Fruit fly (Drosophila melanogaster) whole organism, embryonic: Measurements from ENCODE around the gene CG32036.

ENCODE experiments used
- ATbp ChIP-seq: fragments of 200-800 bp; sonication (Bioruptor generic); optimal IDR thresholded peaks from 2 replicates; lab custom pipeline; 2017; ENCODE audit warnings: missing biosample characterization, mild to moderate bottlenecking, missing genetic modification characterization, missing genetic modification reagents
- BEAF-32 ChIP-seq: fragments of 200-800 bp; sonication (Bioruptor generic); optimal IDR thresholded peaks from 3 replicates; lab custom pipeline; 2017; ENCODE audit warnings: missing biosample characterization, missing genetic modification characterization, mild to moderate bottlenecking, moderate library complexity, missing genetic modification reagents
- CG10209 ChIP-seq: fragments of 200-800 bp; sonication (Bioruptor generic); optimal IDR thresholded peaks from 3 replicates; lab custom pipeline; 2017; ENCODE audit warnings: missing biosample characterization, mild to moderate bottlenecking, missing genetic modification characterization, missing genetic modification reagents
- CG11456 ChIP-seq: fragments of 200-800 bp; sonication (Bioruptor generic); IDR thresholded peaks from 3 replicates; pipeline ENCODE4 v1.3.6; 2022; ENCODE audit warnings: missing biosample characterization, missing genetic modification characterization
- CG12744 ChIP-seq: fragments of 200-800 bp; sonication (Bioruptor generic); optimal IDR thresholded peaks from 2 replicates; lab custom pipeline; 2016; ENCODE audit warnings: missing biosample characterization, missing genetic modification characterization
- CG13287 ChIP-seq: fragments of 200-800 bp; sonication (Bioruptor generic); IDR thresholded peaks from 2 replicates; pipeline ENCODE4 v1.3.6; 2022; ENCODE audit warnings: missing biosample characterization, missing genetic modification characterization; ENCODE audit not compliant: partially characterized antibody
- CG1647 ChIP-seq: fragments of 200-800 bp; sonication (Bioruptor generic); optimal IDR thresholded peaks from 3 replicates; lab custom pipeline; 2016; ENCODE audit warnings: missing biosample characterization, missing genetic modification characterization
- CG16813 ChIP-seq: fragments of 200-800 bp; sonication (Bioruptor generic); IDR thresholded peaks from 3 replicates; pipeline ENCODE4 v1.3.6; 2022; ENCODE audit warnings: missing biosample characterization, missing genetic modification characterization; ENCODE audit not compliant: partially characterized antibody
- CG16815 ChIP-seq: fragments of 200-800 bp; sonication (Bioruptor generic); optimal IDR thresholded peaks from 3 replicates; lab custom pipeline; 2017; ENCODE audit warnings: missing biosample characterization, mild to moderate bottlenecking, missing genetic modification characterization
- CG17361 ChIP-seq: fragments of 200-800 bp; sonication (Bioruptor generic); IDR thresholded peaks from 3 replicates; pipeline ENCODE4 v1.3.6; 2022; ENCODE audit warnings: missing biosample characterization, missing genetic modification characterization
- CG1792 ChIP-seq: fragments of 200-800 bp; sonication (Bioruptor generic); optimal IDR thresholded peaks from 2 replicates; lab custom pipeline; 2016; ENCODE audit warnings: missing biosample characterization, missing genetic modification characterization
- CG18011 ChIP-seq: fragments of 200-800 bp; sonication (Bioruptor generic); optimal IDR thresholded peaks from 2 replicates; lab custom pipeline; 2017; ENCODE audit warnings: missing biosample characterization, missing genetic modification characterization, mild to moderate bottlenecking, moderate library complexity, missing genotype
- CG31388 ChIP-seq: fragments of 200-800 bp; sonication (Bioruptor generic); optimal IDR thresholded peaks from 2 replicates; lab custom pipeline; 2016; ENCODE audit warnings: missing biosample characterization, missing genetic modification characterization
- CG3163 ChIP-seq: fragments of 200-800 bp; sonication (Bioruptor generic); optimal IDR thresholded peaks from 3 replicates; lab custom pipeline; 2016; ENCODE audit warnings: missing biosample characterization, missing genetic modification characterization
- CG34376 ChIP-seq: fragments of 200-800 bp; sonication (Bioruptor generic); optimal IDR thresholded peaks from 2 replicates; lab custom pipeline; 2018; ENCODE audit warnings: missing biosample characterization, mild to moderate bottlenecking, missing genetic modification characterization
- CG7786 ChIP-seq: fragments of 200-800 bp; sonication (Bioruptor generic); optimal IDR thresholded peaks from 2 replicates; lab custom pipeline; 2016; ENCODE audit warnings: missing biosample characterization, missing genetic modification characterization
- CG7987 ChIP-seq: fragments of 200-800 bp; sonication (Bioruptor generic); optimal IDR thresholded peaks from 2 replicates; lab custom pipeline; 2018; ENCODE audit warnings: missing biosample characterization, mild to moderate bottlenecking, missing genetic modification characterization, moderate library complexity
- CG8944 ChIP-seq: fragments of 200-800 bp; sonication (Bioruptor generic); optimal IDR thresholded peaks from 3 replicates; lab custom pipeline; 2016; ENCODE audit warnings: missing biosample characterization, missing genetic modification characterization
- CHES-1-like ChIP-seq: fragments of 200-800 bp; sonication (Bioruptor generic); optimal IDR thresholded peaks from 2 replicates; lab custom pipeline; 2016; ENCODE audit warnings: missing biosample characterization, missing genetic modification characterization
- CTCF ChIP-seq: fragments of 200-800 bp; sonication (Bioruptor generic); optimal IDR thresholded peaks from 2 replicates; lab custom pipeline; 2017; ENCODE audit warnings: missing biosample characterization, mild to moderate bottlenecking, missing genetic modification characterization, moderate library complexity
- ERR ChIP-seq: fragments of 200-800 bp; sonication (Bioruptor generic); optimal IDR thresholded peaks from 2 replicates; lab custom pipeline; 2016; ENCODE audit warnings: missing biosample characterization, missing genetic modification characterization
- GATAe ChIP-seq: fragments of 200-800 bp; sonication (Bioruptor generic); conservative IDR thresholded peaks from 2 replicates; pipeline ENCODE4 v1.3.6; 2022; ENCODE audit warnings: missing biosample characterization, missing genetic modification characterization
- HmgZ ChIP-seq: fragments of 200-800 bp; sonication (Bioruptor generic); optimal IDR thresholded peaks from 2 replicates; lab custom pipeline; 2018; ENCODE audit warnings: missing biosample characterization, mild to moderate bottlenecking, missing genetic modification characterization
- Hmx ChIP-seq: fragments of 200-800 bp; sonication (Bioruptor generic); optimal IDR thresholded peaks from 2 replicates; lab custom pipeline; 2016; ENCODE audit warnings: missing biosample characterization, missing genetic modification characterization
- Nf-YC ChIP-seq: fragments of 200-800 bp; optimal IDR thresholded peaks from 3 replicates; lab custom pipeline; 2019; ENCODE audit warnings: missing biosample characterization, mild to moderate bottlenecking, missing genetic modification characterization, moderate library complexity
- Oli ChIP-seq: fragments of 200-800 bp; sonication (Bioruptor generic); optimal IDR thresholded peaks from 2 replicates; lab custom pipeline; 2018; ENCODE audit warnings: missing biosample characterization, mild to moderate bottlenecking, missing genetic modification characterization, moderate library complexity
- PHDP ChIP-seq: fragments of 200-800 bp; sonication (Bioruptor generic); optimal IDR thresholded peaks from 3 replicates; lab custom pipeline; 2018; ENCODE audit warnings: missing biosample characterization, mild to moderate bottlenecking, missing genetic modification characterization, moderate library complexity
- Pdp1 ChIP-seq, 2 experiments: fragments of 200-800 bp; sonication (Bioruptor generic); optimal IDR thresholded peaks; 3 replicates each; lab custom pipeline; 2016; ENCODE audit warnings: missing biosample characterization in 2 of 2, missing genetic modification characterization in 2 of 2, mild to moderate bottlenecking in 1 of 2, moderate library complexity in 1 of 2
- ac ChIP-seq: fragments of 200-800 bp; sonication (Bioruptor generic); optimal IDR thresholded peaks from 3 replicates; lab custom pipeline; 2017; ENCODE audit warnings: missing biosample characterization, mild to moderate bottlenecking, missing genetic modification characterization
- ap ChIP-seq: fragments of 200-800 bp; sonication (Bioruptor generic); IDR thresholded peaks from 2 replicates; pipeline ENCODE4 v1.3.6; 2022; ENCODE audit warnings: missing biosample characterization, missing genetic modification characterization
- dimm ChIP-seq: fragments of 200-800 bp; sonication (Bioruptor generic); IDR thresholded peaks from 2 replicates; pipeline ENCODE4 v1.3.6; 2022; ENCODE audit warnings: missing biosample characterization, missing genetic modification characterization
- ewg ChIP-seq: fragments of 200-800 bp; sonication (Bioruptor generic); optimal IDR thresholded peaks from 3 replicates; lab custom pipeline; 2017; ENCODE audit warnings: mild to moderate bottlenecking, missing biosample characterization, missing genetic modification reagents, missing genetic modification characterization
- fd64A ChIP-seq: fragments of 200-800 bp; sonication (Bioruptor generic); optimal IDR thresholded peaks from 3 replicates; lab custom pipeline; 2018; ENCODE audit warnings: missing biosample characterization, mild to moderate bottlenecking, missing genetic modification characterization
- fru ChIP-seq: fragments of >200 bp; optimal IDR thresholded peaks from 2 replicates; lab custom pipeline; 2017
- gem ChIP-seq: fragments of 200-800 bp; sonication (Bioruptor generic); optimal IDR thresholded peaks from 2 replicates; lab custom pipeline; 2019; ENCODE audit warnings: missing biosample characterization, mild to moderate bottlenecking, missing genetic modification characterization, moderate library complexity
- gsb-n ChIP-seq: fragments of 200-800 bp; sonication (Bioruptor generic); optimal IDR thresholded peaks from 3 replicates; lab custom pipeline; 2018; ENCODE audit warnings: missing biosample characterization, mild to moderate bottlenecking, missing genetic modification characterization
- gt ChIP-seq: fragments of 200-800 bp; sonication (Bioruptor generic); IDR thresholded peaks from 2 replicates; pipeline ENCODE4 v1.3.6; 2022; ENCODE audit warnings: missing biosample characterization, missing genetic modification characterization
- jigr1 ChIP-seq: fragments of 200-800 bp; sonication (Bioruptor generic); IDR thresholded peaks from 3 replicates; pipeline ENCODE4 v1.3.6; 2022; ENCODE audit warnings: missing biosample characterization, missing genetic modification characterization
- kah ChIP-seq: fragments of 200-800 bp; sonication (Bioruptor generic); optimal IDR thresholded peaks from 2 replicates; lab custom pipeline; 2018; ENCODE audit warnings: missing biosample characterization, mild to moderate bottlenecking, missing genetic modification characterization
- lab ChIP-seq: fragments of 200-800 bp; sonication (Bioruptor generic); optimal IDR thresholded peaks from 3 replicates; lab custom pipeline; 2017; ENCODE audit warnings: missing biosample characterization, missing genetic modification characterization, mild to moderate bottlenecking, moderate library complexity, missing genetic modification reagents
- lmd ChIP-seq: fragments of 200-800 bp; sonication (Bioruptor generic); IDR thresholded peaks from 2 replicates; pipeline ENCODE4 v1.3.6; 2022; ENCODE audit warnings: missing biosample characterization, missing genetic modification characterization
- lov ChIP-seq, 2 experiments: fragments of 200-800 bp in 1 of 2; fragments of >200 bp in 1 of 2; sonication (Bioruptor generic) in 1 of 2; IDR thresholded peaks in 1 of 2; optimal IDR thresholded peaks in 1 of 2; 2 replicates in 1 of 2; 3 replicates in 1 of 2; pipeline versions ENCODE4 v1.3.6 to Lab custom; 2017 to 2022; ENCODE audit warnings: missing biosample characterization in 1 of 2, missing genetic modification characterization in 1 of 2
- nerfin-2 ChIP-seq: fragments of 200-800 bp; sonication (Bioruptor generic); IDR thresholded peaks from 2 replicates; pipeline ENCODE4 v1.3.6; 2022; ENCODE audit warnings: missing biosample characterization, missing genetic modification characterization; ENCODE audit not compliant: partially characterized antibody
- pan ChIP-seq, 4 experiments: fragments of >200 bp in 3 of 4; fragments of 200-800 bp in 1 of 4; sonication (Bioruptor generic) in 1 of 4; optimal IDR thresholded peaks in 3 of 4; IDR thresholded peaks in 1 of 4; 2 replicates each; pipeline versions ENCODE4 v1.3.6 to Lab custom; 2017 to 2022; ENCODE audit warnings: missing biosample characterization in 2 of 4, missing genetic modification characterization in 2 of 4, mixed read lengths in 1 of 4
- pnt ChIP-seq: fragments of 200-800 bp; sonication (Bioruptor generic); optimal IDR thresholded peaks from 3 replicates; lab custom pipeline; 2016; ENCODE audit warnings: missing biosample characterization, missing genetic modification characterization
- sug ChIP-seq: fragments of 200-800 bp; optimal IDR thresholded peaks from 2 replicates; lab custom pipeline; 2019; ENCODE audit warnings: missing biosample characterization, mild to moderate bottlenecking, missing genetic modification characterization, moderate library complexity
- twi ChIP-seq: fragments of 200-800 bp; optimal IDR thresholded peaks from 2 replicates; lab custom pipeline; 2019; ENCODE audit warnings: missing biosample characterization, mild to moderate bottlenecking, missing genetic modification characterization, moderate library complexity
- tx ChIP-seq: fragments of 200-800 bp; sonication (Bioruptor generic); optimal IDR thresholded peaks from 2 replicates; lab custom pipeline; 2016; ENCODE audit warnings: missing biosample characterization, missing genetic modification characterization
- unpg ChIP-seq: fragments of 200-800 bp; sonication (Bioruptor generic); optimal IDR thresholded peaks from 3 replicates; lab custom pipeline; 2018; ENCODE audit warnings: missing biosample characterization, mild to moderate bottlenecking, missing genetic modification characterization, moderate library complexity

The CG32036 gene

dm6 chr3L:9457619-9458092, 31.4 kb downstream of the CG32036 start, which contains the start of gene CG3437 (continued):
- TF ChIP-seq gt (GFP tag; lab: Robert Waterston, UW), result peak; percentile 99
- TF ChIP-seq CG16815 (GFP tag; lab: Kevin White, UChicago), result peak; percentile 98
- peak; percentile 98 for TF ChIP-seq tx
- peak; percentile 47 for TF ChIP-seq BEAF-32 (GFP tag; lab: Kevin White, UChicago)
- TF ChIP-seq CG18011, result peak; percentile 93
- peak; percentile 98 for TF ChIP-seq CG12744 (GFP tag; lab: Kevin White, UChicago)
- TF ChIP-seq ERR (GFP tag; lab: Kevin White, UChicago), result peak; percentile 97
- peak; percentile 97 to 99 for TF ChIP-seq Pdp1 (GFP tag; optimal IDR thresholded peaks at IDR 0.05; lab: Kevin White, UChicago)
- TF ChIP-seq pan (optimal IDR thresholded peaks at IDR 0.05; lab: Kevin White, UChicago), result no peak
- TF ChIP-seq pan (GFP tag; optimal IDR thresholded peaks at IDR 0.05 in 1 of 2, IDR thresholded peaks at IDR 0.05 in 1 of 2), result peak in 1 of 2 experiments; percentile 99
- peak; percentile 100 for TF ChIP-seq lab
- peak; percentile 97 for TF ChIP-seq gsb-n
- 0 out of 3 replicates have a peak, but pooled peaks have one; percentile 38 for TF ChIP-seq CG16813 (GFP tag; lab: Robert Waterston, UW)
- TF ChIP-seq CG31388 (GFP tag; lab: Kevin White, UChicago), result peak; percentile 94
- TF ChIP-seq ac (GFP tag; lab: Kevin White, UChicago), result peak; percentile 96
- TF ChIP-seq sug (tag; lab: Kevin White, UChicago), result peak; percentile 97
- TF ChIP-seq CG1647 (GFP tag; lab: Kevin White, UChicago), result peak; percentile 98
- TF ChIP-seq CG7786 (GFP tag; lab: Kevin White, UChicago), result peak; percentile 99
- TF ChIP-seq fd64A, result peak; percentile 98
- peak; percentile 99 for TF ChIP-seq CG34376 (GFP tag; lab: Kevin White, UChicago)
- peak; percentile 97 for TF ChIP-seq CG1792 (GFP tag; lab: Kevin White, UChicago)
- peak; percentile 98 for TF ChIP-seq dimm
- TF ChIP-seq CG3163 (GFP tag; lab: Kevin White, UChicago), result peak; percentile 91
- peak; percentile 99 for TF ChIP-seq gem (tag; lab: Kevin White, UChicago)
- peak; percentile 99 for TF ChIP-seq pnt (GFP tag; lab: Kevin White, UChicago)
- no peak for TF ChIP-seq nerfin-2 (GFP tag; lab: Robert Waterston, UW)
- peak; percentile 99 for TF ChIP-seq unpg
- peak; percentile 98 for TF ChIP-seq ATbp (GFP tag; lab: Kevin White, UChicago)
- peak; percentile 99 for TF ChIP-seq CG17361 (GFP tag; lab: Robert Waterston, UW)
- peak; percentile 99 for TF ChIP-seq CG10209
- peak; percentile 93 for TF ChIP-seq twi (tag; lab: Kevin White, UChicago)
- TF ChIP-seq PHDP (tag; lab: Kevin White, UChicago), result peak; percentile 99
- peak; percentile 99 for TF ChIP-seq HmgZ (tag; lab: Kevin White, UChicago)
- peak; percentile 58; the same call in 1 of the 2 replicates for TF ChIP-seq CG13287
- peak; percentile 99 for TF ChIP-seq lmd (GFP tag; lab: Robert Waterston, UW)
- TF ChIP-seq CG7987, result peak; percentile 97
- peak; percentile 97 for TF ChIP-seq ewg
- peak; percentile 99 for TF ChIP-seq ap (GFP tag; lab: Robert Waterston, UW)
- TF ChIP-seq Nf-YC (tag; lab: Kevin White, UChicago), result peak; percentile 83
- TF ChIP-seq Hmx (GFP tag; lab: Kevin White, UChicago), result peak; percentile 96
- TF ChIP-seq kah (GFP tag; lab: Kevin White, UChicago), result peak; percentile 97
- TF ChIP-seq fru (lab: Kevin White, UChicago), result no peak
- TF ChIP-seq CG11456 (GFP tag; lab: Robert Waterston, UW), result peak; percentile 99
- TF ChIP-seq Oli (tag; lab: Kevin White, UChicago), result peak; percentile 99
- peak; percentile 98 for TF ChIP-seq jigr1 (GFP tag; lab: Robert Waterston, UW)
- no peak for TF ChIP-seq lov (optimal IDR thresholded peaks at IDR 0.05; lab: Kevin White, UChicago)
- TF ChIP-seq lov (GFP tag; IDR thresholded peaks at IDR 0.05; lab: Robert Waterston, UW), result peak; percentile 100
- TF ChIP-seq CHES-1-like (GFP tag; lab: Kevin White, UChicago), result peak; percentile 99
- TF ChIP-seq GATAe, result peak; percentile 98
- TF ChIP-seq CG8944 (GFP tag; lab: Kevin White, UChicago), result peak; percentile 99
- TF ChIP-seq CTCF, result peak; percentile 76
